Fruit fly (Drosophila melanogaster): ENCODE data around the gene CG13937.

Gene CG13937

dm6 chr3L:1829539-1829938 lies 53.3 kb downstream of the CG13937 start (continued):
- TF ChIP-seq Hmx (GFP tag; optimal IDR thresholded peaks at IDR 0.05) = no peak
- TF ChIP-seq B-H2 (GFP tag; optimal IDR thresholded peaks at IDR 0.05) = no peak
- TF ChIP-seq CG6854 (GFP tag; optimal IDR thresholded peaks at IDR 0.05) = no peak
- TF ChIP-seq D19A (tag; optimal IDR thresholded peaks at IDR 0.05) = no peak
- no peak for TF ChIP-seq cad (GFP tag; optimal IDR thresholded peaks at IDR 0.05)
- peak in 1 of 2 experiments; percentile 75 for TF ChIP-seq bsh (GFP tag; optimal IDR thresholded peaks at IDR 0.05)
- TF ChIP-seq corto (GFP tag; optimal IDR thresholded peaks at IDR 0.05) = no peak
- TF ChIP-seq CG33557 (GFP tag; optimal IDR thresholded peaks at IDR 0.05) = no peak
- no peak for TF ChIP-seq CG10366 (GFP tag; IDR thresholded peaks at IDR 0.05)

- TF ChIP-seq CG18476 (GFP tag; optimal IDR thresholded peaks at IDR 0.05) (no peak), CG11456 (GFP tag; IDR thresholded peaks at IDR 0.05) (0 out of 3 replicates have a peak, but pooled peaks have one; percentile 10)
Measured at dm6 chr3L:1827809-1828371, 55.0 kb downstream of the CG13937 start.

Data from whole organism, embryonic.